Worm (Caenorhabditis elegans) whole organism, L4 larva: ENCODE results near the gene btbd-10.
A peak's percentile ranks its signal among the peaks of the same experiment; 100 is the strongest.

Experiments used
- F49E8.2 ChIP-seq: sonication (generic microtip); optimal IDR thresholded peaks from 2 replicates; lab custom pipeline; 2016; ENCODE audit warnings: missing compliant biosample characterization, mild to moderate bottlenecking, missing genetic modification characterization, borderline replicate concordance
- T20F7.1 ChIP-seq: fragments of 200-800 bp; sonication (Bioruptor generic); optimal IDR thresholded peaks from 2 replicates; lab custom pipeline; 2018; ENCODE audit warnings: mild to moderate bottlenecking, missing genetic modification characterization, missing compliant biosample characterization
- T26A8.4 ChIP-seq: fragments of 200-800 bp; sonication (Bioruptor generic); IDR thresholded peaks from 2 replicates; pipeline ENCODE4 v1.3.6; 2022; ENCODE audit warnings: missing genetic modification characterization, missing compliant biosample characterization
- ZK546.5 ChIP-seq, 2 experiments: sonication (generic microtip); optimal IDR thresholded peaks; 2 replicates each; lab custom pipeline; 2017; ENCODE audit warnings: missing biosample characterization in 2 of 2, missing genetic modification characterization in 2 of 2
- aha-1 ChIP-seq: fragments of 150-350 bp; peaks from one replicate; lab custom pipeline; 2014; ENCODE audit warnings: missing biosample characterization, missing genetic modification characterization
- ama-1 ChIP-seq: fragments of 150-350 bp; optimal IDR thresholded peaks from 2 replicates; lab custom pipeline; 2014; ENCODE audit warnings: inconsistent platforms, mixed read lengths
- ceh-62 ChIP-seq: sonication (generic microtip); optimal IDR thresholded peaks from 2 replicates; lab custom pipeline; 2017; ENCODE audit warnings: missing biosample characterization, missing genetic modification characterization
- daf-16 ChIP-seq, 3 experiments: sonication (generic microtip); optimal IDR thresholded peaks; 2 replicates each; lab custom pipeline; 2016 to 2017; ENCODE audit warnings: missing genetic modification characterization in 3 of 3, missing genetic modification reagents in 3 of 3, mild to moderate bottlenecking in 2 of 3, missing compliant biosample characterization in 2 of 3, missing biosample characterization in 1 of 3, moderate library complexity in 1 of 3
- dmd-6 ChIP-seq: fragments of 200-800 bp; sonication (Bioruptor generic); IDR thresholded peaks from 2 replicates; pipeline ENCODE4 v1.3.6; 2022; ENCODE audit warnings: missing genetic modification reagents, missing genetic modification characterization, missing compliant biosample characterization
- dmd-8 ChIP-seq: fragments of 200-800 bp; sonication (Bioruptor generic); IDR thresholded peaks from 2 replicates; pipeline ENCODE4 v1.3.6; 2022; ENCODE audit warnings: missing genetic modification characterization, missing compliant biosample characterization
- dpl-1 ChIP-seq: fragments of 150-350 bp; optimal IDR thresholded peaks from 2 replicates; lab custom pipeline; 2014; ENCODE audit warnings: missing biosample characterization, missing genetic modification reagents, missing genetic modification characterization
- duxl-1 ChIP-seq: sonication (generic microtip); optimal IDR thresholded peaks from 2 replicates; lab custom pipeline; 2016; ENCODE audit warnings: mild to moderate bottlenecking, missing genetic modification characterization, moderate library complexity, missing compliant biosample characterization; ENCODE audit not compliant: poor library complexity
- fkh-10 ChIP-seq: fragments of 150-350 bp; optimal IDR thresholded peaks from 2 replicates; lab custom pipeline; 2014; ENCODE audit warnings: missing biosample characterization, missing genetic modification reagents, missing genetic modification characterization
- hlh-11 ChIP-seq: fragments of 200-800 bp; sonication (Bioruptor generic); optimal IDR thresholded peaks from 2 replicates; lab custom pipeline; 2018; ENCODE audit warnings: mild to moderate bottlenecking, missing genetic modification characterization, missing compliant biosample characterization
- hmg-1.1 ChIP-seq: fragments of 200-800 bp; sonication (Bioruptor generic); IDR thresholded peaks from 2 replicates; pipeline ENCODE4 v1.3.6; 2022; ENCODE audit warnings: missing genetic modification reagents, missing genetic modification characterization, missing compliant biosample characterization
- lir-3 ChIP-seq: sonication (generic microtip); optimal IDR thresholded peaks from 2 replicates; lab custom pipeline; 2016; ENCODE audit warnings: mild to moderate bottlenecking, missing genetic modification characterization, missing compliant biosample characterization
- madf-5 ChIP-seq, 2 experiments: fragments of 200-800 bp; sonication (Bioruptor generic); IDR thresholded peaks; 2 replicates each; pipeline ENCODE4 v1.3.6; 2022; ENCODE audit warnings: missing compliant biosample characterization in 2 of 2, missing genetic modification characterization in 2 of 2
- madf-9 ChIP-seq: fragments of 200-800 bp; sonication (Bioruptor generic); conservative IDR thresholded peaks from 2 replicates; pipeline ENCODE4 v1.3.6; 2022; ENCODE audit warnings: missing genetic modification reagents, missing genetic modification characterization, missing compliant biosample characterization
- mdl-1 ChIP-seq, 2 experiments: fragments of 150-350 bp in 1 of 2; sonication (generic microtip) in 1 of 2; optimal IDR thresholded peaks; 2 replicates each; lab custom pipeline; 2014 to 2017; ENCODE audit warnings: missing biosample characterization in 2 of 2, missing genetic modification characterization in 2 of 2
- mxl-3 ChIP-seq: fragments of 200-800 bp; sonication (Bioruptor generic); optimal IDR thresholded peaks from 2 replicates; lab custom pipeline; 2018; ENCODE audit warnings: mild to moderate bottlenecking, missing genetic modification characterization, missing compliant biosample characterization
- nhr-111 ChIP-seq: fragments of 200-800 bp; sonication (Bioruptor generic); optimal IDR thresholded peaks from 2 replicates; lab custom pipeline; 2018; ENCODE audit warnings: mild to moderate bottlenecking, missing genetic modification characterization, missing compliant biosample characterization
- nhr-28 ChIP-seq: fragments of 150-350 bp; optimal IDR thresholded peaks from 2 replicates; lab custom pipeline; 2014; ENCODE audit warnings: missing biosample characterization, missing genetic modification characterization
- nhr-42 ChIP-seq: fragments of 200-800 bp; sonication (Bioruptor generic); IDR thresholded peaks from 2 replicates; pipeline ENCODE4 v1.3.6; 2022; ENCODE audit warnings: missing genetic modification characterization, missing compliant biosample characterization
- nhr-48 ChIP-seq: sonication (generic microtip); optimal IDR thresholded peaks from 2 replicates; lab custom pipeline; 2016; ENCODE audit warnings: mild to moderate bottlenecking, missing genetic modification characterization, missing compliant biosample characterization
- php-3 ChIP-seq: fragments of 200-800 bp; sonication (Bioruptor generic); IDR thresholded peaks from 2 replicates; pipeline ENCODE4 v1.3.6; 2022; ENCODE audit warnings: missing genetic modification reagents, missing genetic modification characterization, missing compliant biosample characterization
- sdz-12 ChIP-seq: fragments of 200-800 bp; sonication (Bioruptor generic); optimal IDR thresholded peaks from 2 replicates; lab custom pipeline; 2018; ENCODE audit warnings: mild to moderate bottlenecking, missing genetic modification characterization, missing compliant biosample characterization
- set-16 ChIP-seq: fragments of 200-800 bp; sonication (Bioruptor generic); IDR thresholded peaks from 2 replicates; pipeline ENCODE4 v1.3.6; 2022; ENCODE audit warnings: missing genetic modification reagents, missing genetic modification characterization, missing compliant biosample characterization
- skn-1 ChIP-seq: fragments of 150-350 bp; optimal IDR thresholded peaks from 2 replicates; lab custom pipeline; 2014; ENCODE audit warnings: missing biosample characterization, missing genetic modification characterization
- snpc-1.2 ChIP-seq: fragments of 200-800 bp; sonication (Bioruptor generic); IDR thresholded peaks from 2 replicates; pipeline ENCODE4 v1.3.6; 2022; ENCODE audit warnings: missing genetic modification reagents, missing genetic modification characterization, missing compliant biosample characterization
- snpc-4 ChIP-seq: fragments of 150-350 bp; optimal IDR thresholded peaks from 2 replicates; lab custom pipeline; 2014; ENCODE audit warnings: missing biosample characterization, missing genetic modification characterization
- unc-39 ChIP-seq: sonication (generic microtip); optimal IDR thresholded peaks from 2 replicates; lab custom pipeline; 2017; ENCODE audit warnings: missing biosample characterization, missing genetic modification characterization
- zag-1 ChIP-seq: fragments of 150-350 bp; optimal IDR thresholded peaks from 2 replicates; lab custom pipeline; 2014; ENCODE audit warnings: missing biosample characterization, missing genetic modification characterization
- zfp-3 ChIP-seq: fragments of 200-800 bp; sonication (Bioruptor generic); conservative IDR thresholded peaks from 2 replicates; pipeline ENCODE4 v1.3.6; 2022; ENCODE audit warnings: missing genetic modification reagents, missing genetic modification characterization, missing compliant biosample characterization
- zip-11 ChIP-seq: fragments of 200-800 bp; sonication (Bioruptor generic); IDR thresholded peaks from 2 replicates; pipeline ENCODE4 v1.3.6; 2022; ENCODE audit warnings: missing genetic modification characterization, missing compliant biosample characterization
- zip-2 ChIP-seq: fragments of 150-350 bp; optimal IDR thresholded peaks from 2 replicates; lab custom pipeline; 2014; ENCODE audit warnings: missing biosample characterization, missing genetic modification characterization
- ztf-11 ChIP-seq: fragments of 150-350 bp; optimal IDR thresholded peaks from 2 replicates; lab custom pipeline; 2014; ENCODE audit warnings: missing biosample characterization, missing genetic modification characterization

Gene btbd-10

DNA sequence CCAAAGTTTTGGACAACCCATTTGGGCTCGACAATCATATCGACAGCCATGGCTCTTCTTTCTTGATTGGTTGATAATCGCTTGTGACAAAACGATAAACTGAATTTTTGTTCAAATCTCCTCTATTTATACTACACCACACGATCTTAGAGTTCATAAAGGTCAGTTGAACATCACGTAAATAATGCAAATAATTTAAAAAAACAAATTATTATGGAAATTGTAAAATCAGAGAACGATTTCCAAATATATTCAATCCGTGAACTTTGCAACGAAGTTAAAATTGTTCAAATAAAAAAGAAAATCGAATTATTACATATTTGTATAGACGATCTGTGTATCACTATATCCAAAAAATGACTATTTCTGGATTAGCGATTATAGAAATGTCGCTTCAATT is 41.5 kb upstream of the btbd-10 start, which contains the start of the genes mpst-4 and F11G11.14:
mpst-4 (minus strand) TSS at position 101 of the 400 bp plus-strand sequence.
F11G11.14 (plus strand) TSS at position 325 of the 400 bp plus-strand sequence.
- TF ChIP-seq fkh-10 (GFP tag; lab: Kevin White, UChicago), result no peak
- no peak for TF ChIP-seq zip-2 (tag; lab: Kevin White, UChicago)
- TF ChIP-seq madf-9 (GFP tag; lab: Robert Waterston, UW), result no peak
- TF ChIP-seq skn-1 (tag; lab: Kevin White, UChicago), result no peak
- no peak for TF ChIP-seq zag-1
- no peak for TF ChIP-seq hmg-1.1 (GFP tag; lab: Robert Waterston, UW)
- TF ChIP-seq dmd-8, result no peak
- TF ChIP-seq lir-3 (tag; lab: Kevin White, UChicago), result no peak
- TF ChIP-seq php-3 (GFP tag; lab: Robert Waterston, UW), result no peak
- no peak for TF ChIP-seq ceh-62 (tag; lab: Kevin White, UChicago)
- TF ChIP-seq snpc-4 (tag; lab: Kevin White, UChicago), result no peak
- no peak for TF ChIP-seq unc-39 (tag; lab: Kevin White, UChicago)
- no peak for TF ChIP-seq zfp-3

DNA sequence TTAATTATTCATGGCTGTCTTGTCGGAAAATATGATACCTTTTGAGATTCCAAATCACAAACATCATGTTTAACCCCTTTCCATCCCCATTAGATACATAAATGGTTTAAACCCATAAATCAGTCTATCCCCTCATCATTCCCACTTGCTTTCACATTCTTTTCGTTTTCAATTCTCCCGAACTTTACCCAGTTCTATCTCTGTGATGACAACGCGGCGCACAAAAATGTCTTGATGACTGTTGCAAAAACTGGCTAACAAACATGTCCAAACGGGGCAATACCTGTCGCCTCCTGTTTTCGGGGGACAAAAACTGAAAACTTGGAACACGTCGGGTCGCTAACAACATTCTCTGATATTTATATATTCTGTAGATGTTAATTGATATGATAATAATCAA is 38.8 kb upstream of the btbd-10 start:
- no peak for TF ChIP-seq T20F7.1
- peak; percentile 71 for TF ChIP-seq hlh-11 (tag; lab: Kevin White, UChicago)
- peak; percentile 45 for TF ChIP-seq nhr-48 (tag; lab: Kevin White, UChicago)
- no peak for TF ChIP-seq zip-11 (GFP tag; lab: Robert Waterston, UW)
- TF ChIP-seq dmd-6, result no peak
- peak; percentile 52; the same call in 1 of the 2 replicates for TF ChIP-seq T26A8.4 (GFP tag; lab: Robert Waterston, UW)
- TF ChIP-seq dpl-1 (GFP tag; lab: Kevin White, UChicago), result peak; percentile 16
- peak; percentile 82 for TF ChIP-seq ama-1
- peak; percentile 73 for TF ChIP-seq aha-1 (tag; lab: Kevin White, UChicago)
- peak; percentile 42 for TF ChIP-seq nhr-28 (tag; lab: Kevin White, UChicago)
- TF ChIP-seq mxl-3 (GFP tag; lab: Kevin White, UChicago), result peak; percentile 65
- TF ChIP-seq madf-5 (GFP tag; IDR thresholded peaks at IDR 0.05; lab: Robert Waterston, UW), result 0 out of 4 replicates have a peak, but pooled peaks of 1 of the 2 experiments have one; percentile 16

DNA sequence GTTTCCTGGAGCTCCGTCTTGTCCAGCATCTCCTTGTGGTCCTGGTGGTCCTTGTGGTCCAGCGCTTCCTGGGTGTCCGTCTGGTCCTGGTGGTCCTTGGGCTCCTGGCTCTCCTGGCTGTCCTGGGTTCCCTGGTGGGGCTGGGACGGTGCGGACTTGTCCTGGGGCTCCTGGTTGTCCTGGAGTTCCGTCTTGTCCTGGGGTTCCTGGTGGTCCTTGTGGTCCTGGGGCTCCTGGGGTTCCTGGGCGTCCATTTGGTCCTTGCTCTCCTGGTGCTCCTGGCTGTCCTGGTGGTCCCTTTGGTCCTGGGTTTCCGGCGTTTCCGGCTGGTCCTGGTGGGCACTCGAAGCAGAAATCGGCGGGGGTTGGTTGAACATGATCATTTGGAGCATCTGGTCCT is 38.0 kb upstream of the btbd-10 start:
- TF ChIP-seq snpc-1.2 (GFP tag; lab: Robert Waterston, UW) (0 out of 2 replicates have a peak, but pooled peaks have one; percentile 23), set-16 (GFP tag; lab: Robert Waterston, UW) (peak; percentile 97)

ce11 chrII:4867476-4867875 is 37.3 kb upstream of the btbd-10 start, which contains the start of gene col-17:
Gene col-17, minus strand, starts transcription at chrII:4867576.
- TF ChIP-seq hmg-1.1 (GFP tag; lab: Robert Waterston, UW) (no peak), sdz-12 (GFP tag; lab: Kevin White, UChicago) (no peak), duxl-1 (tag; lab: Kevin White, UChicago) (no peak), mdl-1 (tag; optimal IDR thresholded peaks at IDR 0.05; lab: Kevin White, UChicago) (no peak), daf-16 (GFP tag; optimal IDR thresholded peaks at IDR 0.05; lab: Kevin White, UChicago) (no peak), daf-16 (tag; optimal IDR thresholded peaks at IDR 0.05; lab: Kevin White, UChicago) (no peak), F49E8.2 (tag; lab: Kevin White, UChicago) (no peak), ztf-11 (tag; lab: Kevin White, UChicago) (no peak), nhr-42 (no peak), nhr-111 (GFP tag; lab: Kevin White, UChicago) (no peak), ZK546.5 (tag; optimal IDR thresholded peaks at IDR 0.05; lab: Kevin White, UChicago) (no peak), zag-1 (no peak)
- TF ChIP-seq, all 104 proteins: peak for 0
